Worm (Caenorhabditis elegans) whole organism, L3 larva: ENCODE results near the gene F38B6.3.

Experiments used
- ama-1 ChIP-seq: fragments of 150-350 bp; optimal IDR thresholded peaks from 2 replicates; lab custom pipeline; 2018
- ceh-82 ChIP-seq: fragments of 150-350 bp; optimal IDR thresholded peaks from 2 replicates; lab custom pipeline; 2014; ENCODE audit warnings: missing biosample characterization, missing genetic modification characterization
- ceh-9 ChIP-seq: sonication (generic microtip); optimal IDR thresholded peaks from 2 replicates; lab custom pipeline; 2018; ENCODE audit warnings: missing biosample characterization, missing genetic modification characterization
- egl-27 ChIP-seq: sonication (generic microtip); optimal IDR thresholded peaks from 4 replicates; lab custom pipeline; 2017; ENCODE audit warnings: missing biosample characterization, missing genetic modification reagents, missing genetic modification characterization
- elt-1 ChIP-seq: fragments of 150-350 bp; optimal IDR thresholded peaks from 2 replicates; lab custom pipeline; 2014; ENCODE audit warnings: missing biosample characterization, missing genetic modification characterization
- lin-39 ChIP-seq: fragments of 150-350 bp; optimal IDR thresholded peaks from 2 replicates; lab custom pipeline; 2018; ENCODE audit warnings: missing biosample characterization, missing genetic modification reagents, missing genetic modification characterization
- nhr-11 ChIP-seq: fragments of 150-350 bp; optimal IDR thresholded peaks from 2 replicates; lab custom pipeline; 2014; ENCODE audit warnings: missing biosample characterization, missing genetic modification characterization
- pqm-1 ChIP-seq: fragments of 150-350 bp; optimal IDR thresholded peaks from 2 replicates; lab custom pipeline; 2017; ENCODE audit warnings: missing biosample characterization, missing genetic modification characterization, inconsistent platforms
- snpc-4 ChIP-seq: fragments of 150-350 bp; optimal IDR thresholded peaks from 2 replicates; lab custom pipeline; 2014; ENCODE audit warnings: missing biosample characterization, missing genetic modification characterization
- unc-39 ChIP-seq: sonication (generic microtip); optimal IDR thresholded peaks from 4 replicates; lab custom pipeline; 2017; ENCODE audit warnings: missing biosample characterization, missing genetic modification characterization
- unc-62 ChIP-seq: fragments of 150-350 bp; sonication (generic microtip); optimal IDR thresholded peaks from 4 replicates; lab custom pipeline; 2014; ENCODE audit warnings: missing biosample characterization, missing genetic modification reagents, missing genetic modification characterization

DNA sequence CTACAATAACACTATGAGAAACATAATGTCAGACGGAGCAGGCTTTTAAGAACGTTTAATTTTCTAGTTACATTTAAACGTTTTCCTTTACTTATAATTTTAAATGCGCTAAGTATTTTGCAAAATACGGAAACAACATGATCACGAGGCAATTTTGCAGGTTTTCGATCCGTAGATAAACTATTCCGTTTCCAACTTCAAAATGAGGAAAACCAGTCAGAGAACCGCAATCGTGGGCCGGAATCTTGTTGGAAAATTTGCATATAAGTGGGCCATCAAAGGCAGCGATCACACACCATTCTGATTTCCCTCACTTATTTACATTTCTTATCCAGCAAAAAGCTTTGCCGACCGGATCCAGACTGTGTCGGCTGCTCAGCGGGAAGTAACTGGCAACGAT, 20.9 kb upstream of the F38B6.3 start, which contains the start of gene col-172:
- TF ChIP-seq nhr-11 (tag; lab: Kevin White, UChicago) (no peak), egl-27 (tag; lab: Kevin White, UChicago) (no peak), unc-39 (tag; lab: Kevin White, UChicago) (no peak), unc-62 (GFP tag; lab: Kevin White, UChicago) (no peak), elt-1 (tag; lab: Kevin White, UChicago) (no peak), lin-39 (no peak), snpc-4 (no peak), ceh-9 (tag; lab: Kevin White, UChicago) (no peak), ceh-82 (tag; lab: Kevin White, UChicago) (no peak), ama-1 (no peak), pqm-1 (tag; lab: Kevin White, UChicago) (no peak)
